Fruit fly (Drosophila melanogaster): Measurements from ENCODE around the gene CG15431.

Gene CG15431

dm6 chr2L:4364914-4365313 lies 76.2 kb downstream of the CG15431 start:
- TF ChIP-seq CTCF (optimal IDR thresholded peaks at IDR 0.05) = no peak
- TF ChIP-seq CG8478 (optimal IDR thresholded peaks at IDR 0.05) = no peak

- no peak for TF ChIP-seq CTCF (optimal IDR thresholded peaks at IDR 0.05)
- no peak for TF ChIP-seq CG8478 (optimal IDR thresholded peaks at IDR 0.05)
Observed at dm6 chr2L:4363707-4364270, 77.3 kb downstream of the CG15431 start.

- TF ChIP-seq CG8478 (optimal IDR thresholded peaks at IDR 0.05) (no peak), CTCF (optimal IDR thresholded peaks at IDR 0.05) (no peak)
Observed at dm6 chr2L:4361438-4361975, 79.6 kb downstream of the CG15431 start, which contains the start of gene Traf4. Gene Traf4 (plus strand): TSS chr2L:4361925.

- no peak for TF ChIP-seq CTCF (optimal IDR thresholded peaks at IDR 0.05)
- no peak for TF ChIP-seq CG8478 (optimal IDR thresholded peaks at IDR 0.05)
Observed at dm6 chr2L:4360882-4361281, 80.2 kb downstream of the CG15431 start.

DNA sequence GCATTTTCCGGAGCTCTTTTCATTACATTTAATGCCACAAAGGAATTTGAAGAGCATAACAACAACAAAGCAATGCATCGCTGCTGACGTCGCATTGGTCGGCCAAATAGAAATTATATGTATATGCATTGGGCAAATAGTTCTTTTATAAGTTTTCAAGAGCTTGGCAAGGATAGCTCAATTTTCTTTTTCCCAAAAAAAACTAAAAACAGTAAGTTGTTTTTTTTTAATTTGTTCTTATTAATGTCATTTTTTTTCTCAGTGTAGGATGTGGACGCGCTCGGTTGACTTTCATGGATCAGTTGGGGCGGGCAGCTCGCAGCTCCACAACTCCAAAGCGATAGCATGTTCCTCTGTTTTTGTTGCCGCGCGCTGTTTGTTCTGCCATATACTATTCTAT lies 81.9 kb downstream of the CG15431 start:
- TF ChIP-seq CTCF (optimal IDR thresholded peaks at IDR 0.05) = no peak
- no peak for TF ChIP-seq CG8478 (optimal IDR thresholded peaks at IDR 0.05)

DNA sequence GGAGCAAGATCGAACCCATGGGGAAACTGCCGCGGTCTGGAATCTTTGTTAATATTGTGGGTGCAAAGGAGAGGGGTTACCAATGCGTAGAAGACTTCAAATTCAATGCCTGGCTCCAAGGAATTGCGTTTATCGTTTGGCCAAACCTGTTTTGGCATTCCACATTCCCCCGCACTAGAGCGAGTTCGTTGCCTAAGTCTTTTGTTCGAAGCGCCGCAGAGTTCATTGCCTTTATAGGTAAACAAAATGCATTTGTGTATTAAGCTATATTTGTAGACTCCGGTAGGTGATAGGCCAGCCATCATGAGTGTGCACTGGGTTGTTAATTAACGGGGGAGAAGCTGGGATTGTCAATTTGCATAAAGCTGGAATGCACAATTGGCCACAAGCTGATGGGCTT lies 86.0 kb downstream of the CG15431 start:
- no peak for TF ChIP-seq CTCF (optimal IDR thresholded peaks at IDR 0.05)
- no peak for TF ChIP-seq CG8478 (optimal IDR thresholded peaks at IDR 0.05)

All from S2 (cell line).